Fruit fly (Drosophila melanogaster) whole organism, larva: ENCODE data around the gene CG31287.

Experiments
- noc ChIP-seq: fragments of 200-800 bp; sonication (Bioruptor generic); optimal IDR thresholded peaks from 3 replicates; lab custom pipeline; 2019; ENCODE audit warnings: missing biosample characterization, mild to moderate bottlenecking, missing genetic modification characterization, moderate library complexity

CG31287 gene

dm6 chr3R:16252898-16253412 lies 49.8 kb downstream of the CG31287 start:
- no peak for TF ChIP-seq noc

- peak; percentile 83 for TF ChIP-seq noc
These were observed 50.3 kb downstream of the CG31287 start for dm6 chr3R:16253427-16253883.

- no peak for TF ChIP-seq noc
These were observed 50.8 kb downstream of the CG31287 start for dm6 chr3R:16253974-16254408.
